Fruit fly (Drosophila melanogaster): ENCODE measurements around the gene SCCRO.

SCCRO gene

DNA sequence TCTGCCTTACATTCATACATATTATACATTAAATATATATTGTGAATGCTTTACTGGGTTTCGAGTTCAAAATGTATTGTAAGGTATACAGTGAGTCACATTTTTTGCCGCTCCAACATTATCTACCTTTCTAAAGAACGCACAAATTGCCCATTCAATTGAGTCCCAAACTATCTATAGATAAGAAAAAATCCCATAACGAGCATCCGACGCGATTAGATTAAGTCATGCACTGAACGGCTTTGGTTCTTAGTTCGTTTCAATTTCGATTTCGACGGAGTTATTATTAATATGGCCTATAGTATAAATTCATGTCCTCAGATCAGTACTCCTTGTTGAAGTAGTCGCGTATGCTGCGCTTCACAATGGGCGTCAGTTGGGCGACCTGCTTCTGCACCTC lies 45.7 kb upstream of the SCCRO start:
- TF ChIP-seq CG7045 (GFP tag; optimal IDR thresholded peaks at IDR 0.05), result no peak
- TF ChIP-seq CG14711 (tag; optimal IDR thresholded peaks at IDR 0.05), result no peak
- peak; percentile 12 for TF ChIP-seq cic (GFP tag; optimal IDR thresholded peaks at IDR 0.05)
- peak; percentile 50 for TF ChIP-seq kay (GFP tag; ENCODE audit: borderline replicate concordance)
- no peak for TF ChIP-seq ovo (GFP tag; optimal IDR thresholded peaks at IDR 0.05)
- no peak for TF ChIP-seq pad (GFP tag; optimal IDR thresholded peaks at IDR 0.05)

DNA sequence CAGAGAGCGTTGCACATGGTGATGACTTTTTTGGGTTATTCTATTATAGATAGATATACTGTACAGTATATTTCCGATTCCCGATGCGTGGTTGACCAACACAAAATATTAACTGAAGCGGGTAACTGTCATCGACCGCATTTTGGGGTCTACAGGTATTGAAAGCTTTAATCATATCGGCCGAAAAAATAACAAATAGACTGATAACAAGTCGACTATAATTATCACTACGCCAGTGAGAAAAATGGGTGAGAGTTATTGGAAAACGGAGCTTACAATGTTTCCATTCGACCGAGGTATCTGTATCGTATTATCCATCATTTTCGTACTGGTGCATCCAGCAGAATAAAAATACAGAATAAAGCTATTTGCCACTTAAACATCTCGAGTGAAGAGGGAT lies 44.9 kb upstream of the SCCRO start:
- TF ChIP-seq CG7045 (GFP tag; optimal IDR thresholded peaks at IDR 0.05) (no peak), cic (GFP tag; optimal IDR thresholded peaks at IDR 0.05) (peak; percentile 33), ovo (GFP tag; optimal IDR thresholded peaks at IDR 0.05) (no peak), cnc (optimal IDR thresholded peaks at IDR 0.05) (no peak), Mnt (GFP tag; optimal IDR thresholded peaks at IDR 0.05) (peak; percentile 35), kay (GFP tag; ENCODE audit: borderline replicate concordance) (peak; percentile 8), tj (GFP tag; optimal IDR thresholded peaks at IDR 0.05) (no peak)

DNA sequence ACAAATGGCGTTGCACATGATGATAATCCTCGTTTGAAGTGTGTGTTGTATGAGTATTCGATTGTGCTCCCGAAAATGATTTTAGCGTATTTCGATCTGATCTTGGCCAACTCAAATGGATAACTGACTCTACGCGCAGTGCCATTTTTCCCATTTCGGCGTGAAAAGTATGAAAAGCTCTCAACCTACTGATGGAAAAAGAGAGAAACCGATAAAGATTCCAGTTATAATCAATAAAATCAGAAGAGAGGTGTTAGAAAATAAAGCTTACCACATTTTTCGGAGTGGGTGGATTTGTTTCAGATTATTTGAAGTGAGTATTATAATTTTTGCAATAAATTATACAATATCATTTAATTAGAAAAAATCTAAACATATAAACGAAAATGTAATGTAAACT lies 43.7 kb upstream of the SCCRO start, which contains the start of gene mex1:
Gene mex1, minus strand, starts transcription at position 101 of the 400 bp plus-strand sequence.
- TF ChIP-seq kay (GFP tag; ENCODE audit: borderline replicate concordance) (no peak), cic (GFP tag; optimal IDR thresholded peaks at IDR 0.05) (no peak), bab1 (GFP tag; optimal IDR thresholded peaks at IDR 0.05) (no peak), CG1620 (GFP tag; optimal IDR thresholded peaks at IDR 0.05) (no peak), CG7101 (tag; optimal IDR thresholded peaks at IDR 0.05) (no peak), tj (GFP tag; optimal IDR thresholded peaks at IDR 0.05) (no peak), Crg-1 (GFP tag; optimal IDR thresholded peaks at IDR 0.05) (no peak), CG5204 (GFP tag; optimal IDR thresholded peaks at IDR 0.05) (no peak), Clk (GFP tag; optimal IDR thresholded peaks at IDR 0.05) (no peak), CG7045 (GFP tag; optimal IDR thresholded peaks at IDR 0.05) (no peak), CG12768 (GFP tag; optimal IDR thresholded peaks at IDR 0.05) (no peak), CG14711 (tag; optimal IDR thresholded peaks at IDR 0.05) (no peak), Hr96 (GFP tag; optimal IDR thresholded peaks at IDR 0.05) (no peak), ovo (GFP tag; optimal IDR thresholded peaks at IDR 0.05) (no peak), Mnt (GFP tag; optimal IDR thresholded peaks at IDR 0.05) (no peak)

- TF ChIP-seq bab1 (GFP tag; optimal IDR thresholded peaks at IDR 0.05) (no peak), Crg-1 (GFP tag; optimal IDR thresholded peaks at IDR 0.05) (no peak), CG5204 (GFP tag; optimal IDR thresholded peaks at IDR 0.05) (no peak), ovo (GFP tag; optimal IDR thresholded peaks at IDR 0.05) (no peak), cnc (optimal IDR thresholded peaks at IDR 0.05) (no peak), toe (GFP tag; optimal IDR thresholded peaks at IDR 0.05) (no peak), tj (GFP tag; optimal IDR thresholded peaks at IDR 0.05) (no peak), CG1620 (GFP tag; optimal IDR thresholded peaks at IDR 0.05) (no peak), Clk (GFP tag; optimal IDR thresholded peaks at IDR 0.05) (no peak), CG14711 (tag; optimal IDR thresholded peaks at IDR 0.05) (no peak), pad (GFP tag; optimal IDR thresholded peaks at IDR 0.05) (no peak), CG7101 (tag; optimal IDR thresholded peaks at IDR 0.05) (no peak), Hr96 (GFP tag; optimal IDR thresholded peaks at IDR 0.05) (no peak), Mnt (GFP tag; optimal IDR thresholded peaks at IDR 0.05) (no peak), CG11617 (GFP tag; optimal IDR thresholded peaks at IDR 0.05) (no peak), CG33017 (tag; optimal IDR thresholded peaks at IDR 0.05) (no peak), cic (GFP tag; optimal IDR thresholded peaks at IDR 0.05) (no peak), CG7045 (GFP tag; optimal IDR thresholded peaks at IDR 0.05) (no peak)
Measured at dm6 chr3L:15519920-15520319, 43.3 kb upstream of the SCCRO start.

DNA sequence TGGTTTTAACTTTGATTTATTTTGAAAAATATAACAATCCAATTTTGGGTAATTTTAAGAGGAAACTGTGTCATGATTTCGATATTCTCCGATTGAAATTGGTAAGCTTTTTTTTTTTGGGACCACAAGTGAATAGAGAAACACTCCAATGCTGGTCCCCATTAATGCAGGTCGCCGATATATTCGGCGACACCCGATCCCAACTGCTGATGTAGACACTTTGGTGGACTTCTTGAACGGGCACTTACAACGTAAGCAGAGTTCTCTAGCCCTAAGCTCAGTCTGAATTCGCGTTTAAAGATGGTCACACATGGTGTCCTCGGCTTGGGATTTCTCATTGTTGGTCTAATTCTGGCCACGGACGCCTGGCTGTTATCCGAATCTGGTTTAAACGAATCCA lies 42.9 kb upstream of the SCCRO start, which contains the start of gene yellow-k:
Gene yellow-k, plus strand, starts transcription at position 301 of the 400 bp plus-strand sequence.
- TF ChIP-seq CG1620 (GFP tag; optimal IDR thresholded peaks at IDR 0.05), result no peak
- peak; percentile 82 for TF ChIP-seq tj (GFP tag; optimal IDR thresholded peaks at IDR 0.05)
- no peak for TF ChIP-seq CG11617 (GFP tag; optimal IDR thresholded peaks at IDR 0.05)
- no peak for TF ChIP-seq CG33017 (tag; optimal IDR thresholded peaks at IDR 0.05)
- TF ChIP-seq CG12768 (GFP tag; optimal IDR thresholded peaks at IDR 0.05), result no peak
- TF ChIP-seq CG7045 (GFP tag; optimal IDR thresholded peaks at IDR 0.05), result no peak
- TF ChIP-seq cic (GFP tag; optimal IDR thresholded peaks at IDR 0.05), result no peak
- no peak for TF ChIP-seq CG7101 (tag; optimal IDR thresholded peaks at IDR 0.05)
- no peak for TF ChIP-seq ovo (GFP tag; optimal IDR thresholded peaks at IDR 0.05)
- TF ChIP-seq bab1 (GFP tag; optimal IDR thresholded peaks at IDR 0.05), result peak; percentile 7
- no peak for TF ChIP-seq Crg-1 (GFP tag; optimal IDR thresholded peaks at IDR 0.05)
- no peak for TF ChIP-seq cnc (optimal IDR thresholded peaks at IDR 0.05)
- no peak for TF ChIP-seq toe (GFP tag; optimal IDR thresholded peaks at IDR 0.05)
- no peak for TF ChIP-seq CG5204 (GFP tag; optimal IDR thresholded peaks at IDR 0.05)
- TF ChIP-seq CG14711 (tag; optimal IDR thresholded peaks at IDR 0.05), result no peak

DNA sequence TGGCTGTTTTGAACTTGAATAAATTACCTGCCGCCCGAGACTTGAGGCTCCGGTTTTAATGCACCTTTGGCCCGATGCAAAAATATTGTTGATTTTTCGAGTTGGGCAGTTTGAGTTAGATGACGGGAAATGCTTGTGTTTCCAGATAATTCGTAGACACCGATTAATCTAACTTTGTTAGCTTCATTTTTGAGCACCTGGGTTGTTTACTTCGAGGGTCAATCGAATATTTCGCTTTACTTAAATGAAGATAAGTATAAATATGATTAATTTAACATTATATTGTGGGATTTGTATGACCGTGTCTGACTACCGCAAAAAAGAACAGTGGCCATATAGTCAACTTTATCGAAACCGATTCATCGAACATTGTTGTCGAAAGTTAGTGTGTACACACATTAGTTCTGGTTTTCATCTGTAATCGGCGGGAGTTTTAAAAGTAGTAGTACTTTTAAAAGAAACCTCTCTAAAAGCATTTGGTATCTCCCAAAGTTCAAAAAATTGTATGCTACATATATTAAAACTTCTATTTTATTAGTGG lies 39.4 kb upstream of the SCCRO start, which contains the start of gene CG7945:
Gene CG7945, minus strand, starts transcription at position 332 of the 541 bp plus-strand sequence.
- TF ChIP-seq tj (GFP tag; optimal IDR thresholded peaks at IDR 0.05) (no peak), CG11617 (GFP tag; optimal IDR thresholded peaks at IDR 0.05) (no peak), Mnt (GFP tag; optimal IDR thresholded peaks at IDR 0.05) (no peak), CG7101 (tag; optimal IDR thresholded peaks at IDR 0.05) (no peak), Clk (GFP tag; optimal IDR thresholded peaks at IDR 0.05) (no peak), cic (GFP tag; optimal IDR thresholded peaks at IDR 0.05) (no peak), kay (GFP tag; ENCODE audit: borderline replicate concordance) (peak; percentile 8), ovo (GFP tag; optimal IDR thresholded peaks at IDR 0.05) (no peak), CG12768 (GFP tag; optimal IDR thresholded peaks at IDR 0.05) (no peak), cnc (optimal IDR thresholded peaks at IDR 0.05) (no peak), pad (GFP tag; optimal IDR thresholded peaks at IDR 0.05) (no peak), bab1 (GFP tag; optimal IDR thresholded peaks at IDR 0.05) (peak; percentile 70), CG5204 (GFP tag; optimal IDR thresholded peaks at IDR 0.05) (no peak)

All from whole organism, adult.